Fruit fly (Drosophila melanogaster) whole organism, prepupa: ENCODE data around the gene Tango9.

Experiments
- Blimp-1 ChIP-seq: fragments of 200-800 bp; sonication (Bioruptor generic); optimal IDR thresholded peaks from 3 replicates; lab custom pipeline; 2017; ENCODE audit warnings: missing biosample characterization, missing genetic modification characterization, mild to moderate bottlenecking, moderate library complexity, missing genetic modification reagents
- CG10631 ChIP-seq: fragments of 200-800 bp; sonication (Bioruptor generic); optimal IDR thresholded peaks from 2 replicates; lab custom pipeline; 2016; ENCODE audit warnings: missing biosample characterization, missing genetic modification characterization
- CG10669 ChIP-seq: fragments of 200-800 bp; sonication (Bioruptor generic); optimal IDR thresholded peaks from 3 replicates; lab custom pipeline; 2018; ENCODE audit warnings: missing biosample characterization, mild to moderate bottlenecking, missing genetic modification characterization, moderate library complexity
- CG11294 ChIP-seq: fragments of 200-800 bp; sonication (Bioruptor generic); IDR thresholded peaks from 2 replicates; pipeline ENCODE4 v1.3.6; 2022; ENCODE audit warnings: missing biosample characterization, missing genetic modification characterization
- CG15336 ChIP-seq: fragments of 200-800 bp; sonication (Bioruptor generic); IDR thresholded peaks from 2 replicates; pipeline ENCODE4 v1.3.6; 2022; ENCODE audit warnings: missing biosample characterization, missing genetic modification characterization
- CG4318 ChIP-seq: fragments of 200-800 bp; sonication (Bioruptor generic); optimal IDR thresholded peaks from 3 replicates; lab custom pipeline; 2017; ENCODE audit warnings: missing biosample characterization, mild to moderate bottlenecking, missing genetic modification characterization
- CG6163 ChIP-seq: fragments of 200-800 bp; sonication (Bioruptor generic); IDR thresholded peaks from 3 replicates; pipeline ENCODE4 v1.3.6; 2022; ENCODE audit warnings: missing biosample characterization, missing genetic modification characterization
- CG6276 ChIP-seq: fragments of 200-800 bp; sonication (Bioruptor generic); optimal IDR thresholded peaks from 2 replicates; lab custom pipeline; 2017; ENCODE audit warnings: missing biosample characterization, mild to moderate bottlenecking, missing genetic modification characterization
- CG6792 ChIP-seq: fragments of 200-800 bp; sonication (Bioruptor generic); optimal IDR thresholded peaks from 3 replicates; lab custom pipeline; 2016; ENCODE audit warnings: missing biosample characterization, missing genetic modification characterization
- CG6854 ChIP-seq: fragments of 200-800 bp; sonication (Bioruptor generic); optimal IDR thresholded peaks from 2 replicates; lab custom pipeline; 2017; ENCODE audit warnings: missing biosample characterization, mild to moderate bottlenecking, missing genetic modification characterization
- CG7368 ChIP-seq: fragments of 200-800 bp; sonication (Bioruptor generic); optimal IDR thresholded peaks from 3 replicates; lab custom pipeline; 2016; ENCODE audit warnings: missing biosample characterization, missing genetic modification characterization
- CG8319 ChIP-seq: fragments of 200-800 bp; sonication (Bioruptor generic); optimal IDR thresholded peaks from 3 replicates; lab custom pipeline; 2016; ENCODE audit warnings: missing biosample characterization, missing genetic modification characterization
- CG8632 ChIP-seq: fragments of 200-800 bp; sonication (Bioruptor generic); optimal IDR thresholded peaks from 3 replicates; lab custom pipeline; 2016; ENCODE audit warnings: missing biosample characterization, missing genetic modification characterization
- Eip75B ChIP-seq: fragments of 200-800 bp; sonication (Bioruptor generic); optimal IDR thresholded peaks from 3 replicates; lab custom pipeline; 2016; ENCODE audit warnings: missing biosample characterization, missing genetic modification characterization
- Eip78C ChIP-seq: fragments of 200-800 bp; sonication (Bioruptor generic); peaks from one replicate; lab custom pipeline; 2016; ENCODE audit warnings: missing biosample characterization, missing genetic modification characterization
- Eip93F ChIP-seq: fragments of 200-800 bp; sonication (Bioruptor generic); optimal IDR thresholded peaks from 2 replicates; lab custom pipeline; 2016; ENCODE audit warnings: missing biosample characterization, mild to moderate bottlenecking, missing genetic modification characterization
- Gug ChIP-seq: fragments of 200-800 bp; sonication (Bioruptor generic); IDR thresholded peaks from 2 replicates; pipeline ENCODE4 v1.3.6; 2022; ENCODE audit warnings: missing biosample characterization, missing genetic modification characterization
- Lpt ChIP-seq: fragments of 200-800 bp; sonication (Bioruptor generic); optimal IDR thresholded peaks from 3 replicates; lab custom pipeline; 2016; ENCODE audit warnings: missing biosample characterization, missing genetic modification characterization
- Met ChIP-seq: fragments of 200-800 bp; sonication (Bioruptor generic); optimal IDR thresholded peaks from 3 replicates; lab custom pipeline; 2016; ENCODE audit warnings: missing biosample characterization, missing genetic modification characterization
- Sox102F ChIP-seq: fragments of 200-800 bp; sonication (Bioruptor generic); optimal IDR thresholded peaks from 2 replicates; lab custom pipeline; 2016; ENCODE audit warnings: missing biosample characterization, mild to moderate bottlenecking, missing genetic modification characterization
- Sox15 ChIP-seq: fragments of 200-800 bp; sonication (Bioruptor generic); optimal IDR thresholded peaks from 3 replicates; lab custom pipeline; 2016; ENCODE audit warnings: missing biosample characterization, missing genetic modification characterization
- acj6 ChIP-seq: fragments of 200-800 bp; sonication (Bioruptor generic); optimal IDR thresholded peaks from 3 replicates; lab custom pipeline; 2016; ENCODE audit warnings: missing biosample characterization, missing genetic modification characterization
- dsx ChIP-seq: fragments of 200-800 bp; optimal IDR thresholded peaks from 3 replicates; lab custom pipeline; 2019; ENCODE audit warnings: missing biosample characterization, mild to moderate bottlenecking, missing genetic modification characterization, moderate library complexity; ENCODE audit not compliant: poor library complexity, severe bottlenecking
- fd85E ChIP-seq: fragments of 200-800 bp; sonication (Bioruptor generic); optimal IDR thresholded peaks from 3 replicates; lab custom pipeline; 2016; ENCODE audit warnings: missing biosample characterization, missing genetic modification characterization
- fkh ChIP-seq: fragments of 200-800 bp; sonication (Bioruptor generic); optimal IDR thresholded peaks from 3 replicates; lab custom pipeline; 2017; ENCODE audit warnings: missing biosample characterization, mild to moderate bottlenecking, missing genetic modification characterization, moderate library complexity
- lz ChIP-seq: fragments of 200-800 bp; sonication (Bioruptor generic); optimal IDR thresholded peaks from 3 replicates; lab custom pipeline; 2016; ENCODE audit warnings: missing biosample characterization, missing genetic modification characterization
- net ChIP-seq: fragments of 200-800 bp; sonication (Bioruptor generic); optimal IDR thresholded peaks from 3 replicates; lab custom pipeline; 2016; ENCODE audit warnings: missing biosample characterization, missing genetic modification characterization
- salr ChIP-seq, 2 experiments: fragments of 200-800 bp; sonication (Bioruptor generic); optimal IDR thresholded peaks; 3 replicates each; lab custom pipeline; 2016 to 2018; ENCODE audit warnings: missing biosample characterization in 2 of 2, missing genetic modification characterization in 2 of 2, mild to moderate bottlenecking in 1 of 2
- spab ChIP-seq: fragments of 200-800 bp; sonication (Bioruptor generic); optimal IDR thresholded peaks from 2 replicates; lab custom pipeline; 2017; ENCODE audit warnings: missing biosample characterization, mild to moderate bottlenecking, missing genetic modification characterization, missing genetic modification reagents
- ss ChIP-seq, 2 experiments: fragments of 200-800 bp; sonication (Bioruptor generic); optimal IDR thresholded peaks; 2 replicates in 1 of 2; 3 replicates in 1 of 2; lab custom pipeline; 2017 to 2018; ENCODE audit warnings: mild to moderate bottlenecking in 2 of 2, missing biosample characterization in 2 of 2, missing genetic modification characterization in 2 of 2, moderate library complexity in 1 of 2
- svp ChIP-seq: fragments of 200-800 bp; sonication (Bioruptor generic); peaks from one replicate; lab custom pipeline; 2016; ENCODE audit warnings: missing biosample characterization, missing genetic modification characterization
- topi ChIP-seq: fragments of 200-800 bp; sonication (Bioruptor generic); optimal IDR thresholded peaks from 3 replicates; lab custom pipeline; 2016; ENCODE audit warnings: missing biosample characterization, missing genetic modification characterization
- vri ChIP-seq: fragments of 200-800 bp; sonication (Bioruptor generic); optimal IDR thresholded peaks from 3 replicates; lab custom pipeline; 2016; ENCODE audit warnings: missing biosample characterization, mild to moderate bottlenecking, missing genetic modification characterization

Gene Tango9

dm6 chr3R:11991538-11992164 is 16.9 kb upstream of the Tango9 start:
- no peak for TF ChIP-seq fd85E (GFP tag; lab: Kevin White, UChicago)
- TF ChIP-seq Eip78C (GFP tag; lab: Kevin White, UChicago): peak; percentile 67
- no peak for TF ChIP-seq topi
- no peak for TF ChIP-seq vri
- peak; percentile 80 for TF ChIP-seq CG6854 (GFP tag; lab: Kevin White, UChicago)
- TF ChIP-seq CG8632 (GFP tag; lab: Kevin White, UChicago): no peak
- no peak for TF ChIP-seq Eip93F (GFP tag; lab: Kevin White, UChicago)
- no peak for TF ChIP-seq Sox15 (GFP tag; lab: Kevin White, UChicago)
- peak; percentile 23 for TF ChIP-seq Sox102F (GFP tag; lab: Kevin White, UChicago)
- TF ChIP-seq svp (GFP tag; lab: Kevin White, UChicago): peak; percentile 90
- no peak for TF ChIP-seq CG6792 (GFP tag; lab: Kevin White, UChicago)
- TF ChIP-seq salr (GFP tag; optimal IDR thresholded peaks at IDR 0.05; lab: Kevin White, UChicago): no peak
- peak; percentile 10 for TF ChIP-seq Blimp-1 (GFP tag; lab: Kevin White, UChicago)
- no peak for TF ChIP-seq CG11294 (GFP tag; lab: Robert Waterston, UW)
- TF ChIP-seq CG8319 (GFP tag; lab: Kevin White, UChicago): no peak
- no peak for TF ChIP-seq CG10631 (GFP tag; lab: Kevin White, UChicago)
- no peak for TF ChIP-seq CG15336
- TF ChIP-seq fkh: peak; percentile 60
- TF ChIP-seq, all 60 proteins: peak for 6

- TF ChIP-seq CG8632 (GFP tag; lab: Kevin White, UChicago) (no peak), net (GFP tag; lab: Kevin White, UChicago) (no peak), spab (no peak), Sox102F (GFP tag; lab: Kevin White, UChicago) (no peak), CG6792 (GFP tag; lab: Kevin White, UChicago) (no peak), fkh (no peak), Eip75B (GFP tag; lab: Kevin White, UChicago) (no peak), CG8319 (GFP tag; lab: Kevin White, UChicago) (no peak), Eip78C (GFP tag; lab: Kevin White, UChicago) (no peak), CG7368 (GFP tag; lab: Kevin White, UChicago) (no peak), salr (GFP tag; optimal IDR thresholded peaks at IDR 0.05; lab: Kevin White, UChicago) (no peak), vri (no peak), Lpt (GFP tag; lab: Kevin White, UChicago) (no peak), CG10669 (no peak), lz (GFP tag; lab: Kevin White, UChicago) (no peak), Blimp-1 (GFP tag; lab: Kevin White, UChicago) (no peak), acj6 (GFP tag; lab: Kevin White, UChicago) (no peak), CG6276 (GFP tag; lab: Kevin White, UChicago) (no peak)
Measured at dm6 chr3R:11989996-11990395, 15.3 kb upstream of the Tango9 start.

dm6 chr3R:11989206-11989605 is 14.5 kb upstream of the Tango9 start:
- TF ChIP-seq Sox102F (GFP tag; lab: Kevin White, UChicago) (no peak), dsx (no peak), CG6163 (GFP tag; lab: Robert Waterston, UW) (0 out of 3 replicates have a peak, but pooled peaks have one; percentile 24), CG4318 (GFP tag; lab: Kevin White, UChicago) (no peak), Met (GFP tag; lab: Kevin White, UChicago) (no peak)
- TF ChIP-seq, all 60 proteins: peak for 1

dm6 chr3R:11984862-11985261 is 10.2 kb upstream of the Tango9 start:
- TF ChIP-seq svp (GFP tag; lab: Kevin White, UChicago) (peak; percentile 99), Eip78C (GFP tag; lab: Kevin White, UChicago) (peak; percentile 75), ss (GFP tag; optimal IDR thresholded peaks at IDR 0.05; lab: Kevin White, UChicago) (peak in 1 of 2 experiments; percentile 22), Gug (no peak)
